Fruit fly (Drosophila melanogaster) whole organism, adult: ENCODE measurements around the gene Rab7.
A peak's percentile ranks its signal among the peaks of the same experiment; 100 is the strongest.

Experiments used
- CG11617 ChIP-seq: fragments of 200-800 bp; sonication (Bioruptor generic); optimal IDR thresholded peaks from 2 replicates; lab custom pipeline; 2017; ENCODE audit warnings: mild to moderate bottlenecking, missing biosample characterization, missing genetic modification reagents, missing genetic modification characterization
- CG12768 ChIP-seq: fragments of 200-800 bp; sonication (Bioruptor generic); optimal IDR thresholded peaks from 2 replicates; lab custom pipeline; 2017; ENCODE audit warnings: missing biosample characterization, missing genetic modification characterization, mild to moderate bottlenecking, moderate library complexity, missing genetic modification reagents
- CG14711 ChIP-seq: fragments of 200-800 bp; sonication (Bioruptor generic); optimal IDR thresholded peaks from 2 replicates; lab custom pipeline; 2018; ENCODE audit warnings: missing biosample characterization, mild to moderate bottlenecking, missing genetic modification characterization, moderate library complexity
- CG1620 ChIP-seq: fragments of 200-800 bp; sonication (Bioruptor generic); optimal IDR thresholded peaks from 2 replicates; lab custom pipeline; 2016; ENCODE audit warnings: missing biosample characterization, missing genetic modification characterization
- CG33017 ChIP-seq: fragments of 200-800 bp; sonication (Bioruptor generic); optimal IDR thresholded peaks from 2 replicates; lab custom pipeline; 2018; ENCODE audit warnings: missing biosample characterization, mild to moderate bottlenecking, missing genetic modification characterization, moderate library complexity
- CG5204 ChIP-seq: fragments of 200-800 bp; sonication (Bioruptor generic); optimal IDR thresholded peaks from 2 replicates; lab custom pipeline; 2016; ENCODE audit warnings: missing biosample characterization, missing genetic modification characterization
- CG7045 ChIP-seq: fragments of 200-800 bp; sonication (Bioruptor generic); optimal IDR thresholded peaks from 2 replicates; lab custom pipeline; 2017; ENCODE audit warnings: missing biosample characterization, mild to moderate bottlenecking, missing genetic modification characterization
- CG7101 ChIP-seq: fragments of 200-800 bp; sonication (Bioruptor generic); optimal IDR thresholded peaks from 2 replicates; lab custom pipeline; 2018; ENCODE audit warnings: missing biosample characterization, mild to moderate bottlenecking, missing genetic modification characterization, moderate library complexity
- Clk ChIP-seq: fragments of 200-800 bp; sonication (Bioruptor generic); optimal IDR thresholded peaks from 2 replicates; lab custom pipeline; 2017; ENCODE audit warnings: missing biosample characterization, missing genetic modification characterization
- Crg-1 ChIP-seq: fragments of 200-800 bp; sonication (Bioruptor generic); optimal IDR thresholded peaks from 2 replicates; lab custom pipeline; 2016; ENCODE audit warnings: missing biosample characterization, missing genetic modification characterization
- Hr96 ChIP-seq: fragments of 200-800 bp; sonication (Bioruptor generic); optimal IDR thresholded peaks from 2 replicates; lab custom pipeline; 2016; ENCODE audit warnings: missing biosample characterization, missing genetic modification characterization
- Mnt ChIP-seq: fragments of 200-800 bp; sonication (Bioruptor generic); optimal IDR thresholded peaks from 2 replicates; lab custom pipeline; 2016; ENCODE audit warnings: missing biosample characterization, mild to moderate bottlenecking, missing genetic modification characterization
- bab1 ChIP-seq: fragments of 200-800 bp; sonication (Bioruptor generic); optimal IDR thresholded peaks from 3 replicates; lab custom pipeline; 2019; ENCODE audit warnings: missing biosample characterization, mild to moderate bottlenecking, missing genetic modification characterization, moderate library complexity
- cic ChIP-seq: fragments of 200-800 bp; sonication (Bioruptor generic); optimal IDR thresholded peaks from 2 replicates; lab custom pipeline; 2017; ENCODE audit warnings: missing biosample characterization, mild to moderate bottlenecking, missing genetic modification characterization, moderate library complexity
- cnc ChIP-seq, 2 experiments: fragments of >200 bp; optimal IDR thresholded peaks; 2 replicates each; lab custom pipeline; 2017
- kay ChIP-seq: fragments of 200-800 bp; sonication (Bioruptor generic); peaks from one replicate; lab custom pipeline; 2016; ENCODE audit warnings: missing biosample characterization, missing genetic modification characterization, borderline replicate concordance
- ovo ChIP-seq: fragments of 200-800 bp; sonication (Bioruptor generic); optimal IDR thresholded peaks from 2 replicates; lab custom pipeline; 2016; ENCODE audit warnings: missing biosample characterization, missing genetic modification characterization
- pad ChIP-seq: fragments of 200-800 bp; sonication (Bioruptor generic); optimal IDR thresholded peaks from 3 replicates; lab custom pipeline; 2017; ENCODE audit warnings: missing biosample characterization, missing genetic modification characterization, mild to moderate bottlenecking, moderate library complexity, missing genetic modification reagents
- tj ChIP-seq: fragments of 200-800 bp; sonication (Bioruptor generic); optimal IDR thresholded peaks from 3 replicates; lab custom pipeline; 2017; ENCODE audit warnings: missing biosample characterization, mild to moderate bottlenecking, missing genetic modification characterization, moderate library complexity
- toe ChIP-seq: fragments of 200-800 bp; sonication (Bioruptor generic); optimal IDR thresholded peaks from 2 replicates; lab custom pipeline; 2016; ENCODE audit warnings: missing biosample characterization, missing genetic modification characterization

Rab7 gene

DNA sequence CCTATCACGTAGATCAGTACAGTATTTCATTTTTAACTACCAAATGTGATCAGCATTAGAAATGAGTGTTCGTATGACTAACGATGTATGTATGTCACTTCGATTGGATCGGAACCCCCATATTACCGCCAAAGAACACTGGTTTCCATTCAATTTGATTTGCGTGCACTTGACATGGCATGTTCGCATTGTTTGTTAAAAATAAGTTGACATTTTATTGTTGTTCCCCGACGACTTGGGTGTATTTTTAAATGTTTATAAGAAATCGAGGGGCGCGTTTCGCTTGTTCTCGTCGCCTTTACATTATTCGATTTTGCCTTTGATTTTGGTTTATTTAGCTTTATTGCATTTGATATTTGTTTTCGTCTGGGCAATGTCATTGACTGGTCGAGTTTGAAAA is 22.6 kb downstream of the Rab7 start:
- no peak for TF ChIP-seq ovo (GFP tag; lab: Kevin White, UChicago)
- no peak for TF ChIP-seq Clk (GFP tag; lab: Kevin White, UChicago)
- TF ChIP-seq tj (GFP tag; lab: Kevin White, UChicago) = no peak
- no peak for TF ChIP-seq Mnt (GFP tag; lab: Kevin White, UChicago)
- TF ChIP-seq CG1620 (GFP tag; lab: Kevin White, UChicago) = no peak
- TF ChIP-seq kay (GFP tag; lab: Kevin White, UChicago) = no peak
- no peak for TF ChIP-seq Hr96 (GFP tag; lab: Kevin White, UChicago)
- TF ChIP-seq CG11617 = no peak
- no peak for TF ChIP-seq CG7101 (tag; lab: Kevin White, UChicago)
- no peak for TF ChIP-seq bab1 (GFP tag; lab: Kevin White, UChicago)
- TF ChIP-seq cnc (optimal IDR thresholded peaks at IDR 0.05; lab: Kevin White, UChicago) = no peak
- TF ChIP-seq Crg-1 (GFP tag; lab: Kevin White, UChicago) = no peak
- TF ChIP-seq pad (GFP tag; lab: Kevin White, UChicago) = no peak
- TF ChIP-seq CG7045 (GFP tag; lab: Kevin White, UChicago) = no peak
- no peak for TF ChIP-seq toe
- no peak for TF ChIP-seq CG14711 (tag; lab: Kevin White, UChicago)
- no peak for TF ChIP-seq CG33017 (tag; lab: Kevin White, UChicago)

DNA sequence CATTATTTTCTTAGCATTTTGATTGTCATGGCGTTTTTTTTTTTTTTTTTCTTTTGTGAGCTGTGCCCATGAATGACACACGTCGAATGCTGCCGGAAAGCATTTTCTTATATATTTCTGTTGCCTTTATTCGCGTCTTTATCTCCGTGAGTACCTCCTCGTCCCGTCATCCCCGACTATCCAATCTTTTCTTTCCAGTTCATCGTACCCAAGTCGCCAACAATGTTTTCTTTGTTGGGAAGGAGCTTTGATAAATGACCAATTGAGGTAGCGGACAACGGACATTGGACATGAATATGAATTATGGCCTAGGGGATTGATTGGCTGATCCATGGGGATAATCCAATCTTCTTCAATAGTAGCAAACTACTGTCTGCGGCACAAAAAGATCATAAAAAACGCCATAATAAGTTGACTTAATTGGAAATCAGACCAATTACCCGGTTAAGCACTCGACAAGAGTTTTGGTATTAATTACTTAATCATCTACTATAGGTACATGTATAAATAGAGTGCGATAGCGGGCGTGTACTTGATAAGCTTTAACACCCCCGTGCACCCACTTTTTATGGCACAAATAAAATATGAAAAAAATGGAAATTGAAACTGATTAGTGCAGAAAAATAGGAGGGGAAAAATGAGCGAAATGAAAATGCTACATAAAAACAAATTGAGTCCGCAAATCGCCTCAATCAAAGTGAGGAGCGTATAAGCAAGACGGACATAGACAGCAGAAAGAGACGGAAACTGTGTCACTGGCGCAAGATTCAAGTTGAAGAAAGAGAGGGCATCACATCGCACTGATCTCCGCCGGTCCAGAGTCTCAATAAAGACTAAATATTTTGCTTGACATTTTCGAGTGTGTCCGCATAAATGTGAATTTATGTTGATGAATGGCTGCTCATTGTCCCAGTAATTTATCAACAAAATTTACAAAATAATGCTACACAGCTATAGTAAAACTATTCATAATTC is 23.4 kb downstream of the Rab7 start:
- TF ChIP-seq tj (GFP tag; lab: Kevin White, UChicago) (no peak), CG11617 (no peak), CG5204 (GFP tag; lab: Kevin White, UChicago) (no peak), Crg-1 (GFP tag; lab: Kevin White, UChicago) (no peak), CG7101 (tag; lab: Kevin White, UChicago) (no peak), CG12768 (peak; percentile 64), bab1 (GFP tag; lab: Kevin White, UChicago) (no peak), Clk (GFP tag; lab: Kevin White, UChicago) (no peak), CG7045 (GFP tag; lab: Kevin White, UChicago) (peak; percentile 33), CG14711 (tag; lab: Kevin White, UChicago) (peak; percentile 7), kay (GFP tag; lab: Kevin White, UChicago) (peak; percentile 77), pad (GFP tag; lab: Kevin White, UChicago) (peak; percentile 94), cic (GFP tag; lab: Kevin White, UChicago) (peak; percentile 44)

DNA sequence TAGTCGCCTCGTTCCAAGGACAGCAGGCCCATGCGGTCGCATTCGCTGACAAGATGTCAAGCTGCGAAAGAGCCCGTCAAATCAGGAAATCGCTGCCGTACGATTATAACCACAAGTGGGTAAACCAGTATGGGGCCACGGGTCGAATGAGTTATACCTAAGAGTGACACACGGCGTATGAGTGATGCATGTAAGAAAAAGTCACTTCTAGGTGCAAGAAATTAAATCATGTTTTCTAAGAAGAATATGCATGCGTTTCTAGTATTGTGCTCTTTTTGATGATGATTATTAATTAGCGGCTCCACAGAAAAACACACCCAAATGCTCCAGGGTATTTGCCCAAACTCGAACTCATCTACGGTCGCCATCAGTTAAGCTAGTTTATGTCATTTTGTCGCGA is 24.8 kb downstream of the Rab7 start:
- TF ChIP-seq cic (GFP tag; lab: Kevin White, UChicago) = no peak
- no peak for TF ChIP-seq CG7045 (GFP tag; lab: Kevin White, UChicago)
- TF ChIP-seq bab1 (GFP tag; lab: Kevin White, UChicago) = no peak
- no peak for TF ChIP-seq CG11617
- no peak for TF ChIP-seq CG7101 (tag; lab: Kevin White, UChicago)
- TF ChIP-seq kay (GFP tag; lab: Kevin White, UChicago) = no peak
- no peak for TF ChIP-seq CG1620 (GFP tag; lab: Kevin White, UChicago)
- no peak for TF ChIP-seq toe
- TF ChIP-seq CG33017 (tag; lab: Kevin White, UChicago) = no peak
- TF ChIP-seq Clk (GFP tag; lab: Kevin White, UChicago) = no peak
- TF ChIP-seq CG14711 (tag; lab: Kevin White, UChicago) = no peak
- TF ChIP-seq ovo (GFP tag; lab: Kevin White, UChicago) = no peak
- TF ChIP-seq pad (GFP tag; lab: Kevin White, UChicago) = no peak
- no peak for TF ChIP-seq Crg-1 (GFP tag; lab: Kevin White, UChicago)
- no peak for TF ChIP-seq Mnt (GFP tag; lab: Kevin White, UChicago)
- no peak for TF ChIP-seq Hr96 (GFP tag; lab: Kevin White, UChicago)
- TF ChIP-seq CG5204 (GFP tag; lab: Kevin White, UChicago) = no peak
- TF ChIP-seq CG12768 = no peak
- TF ChIP-seq tj (GFP tag; lab: Kevin White, UChicago) = no peak
- no peak for TF ChIP-seq cnc (optimal IDR thresholded peaks at IDR 0.05; lab: Kevin White, UChicago)

dm6 chr3R:24021895-24022294 is 29.1 kb downstream of the Rab7 start:
- TF ChIP-seq CG7101 (tag; lab: Kevin White, UChicago) = no peak
- TF ChIP-seq Clk (GFP tag; lab: Kevin White, UChicago) = no peak
- TF ChIP-seq CG7045 (GFP tag; lab: Kevin White, UChicago) = no peak
- no peak for TF ChIP-seq CG1620 (GFP tag; lab: Kevin White, UChicago)
- TF ChIP-seq kay (GFP tag; lab: Kevin White, UChicago) = no peak
- no peak for TF ChIP-seq CG11617
- TF ChIP-seq ovo (GFP tag; lab: Kevin White, UChicago) = no peak
- TF ChIP-seq CG12768 = no peak
- no peak for TF ChIP-seq CG33017 (tag; lab: Kevin White, UChicago)
- no peak for TF ChIP-seq cic (GFP tag; lab: Kevin White, UChicago)
- no peak for TF ChIP-seq CG14711 (tag; lab: Kevin White, UChicago)

- TF ChIP-seq kay (GFP tag; lab: Kevin White, UChicago) (no peak), bab1 (GFP tag; lab: Kevin White, UChicago) (no peak), Crg-1 (GFP tag; lab: Kevin White, UChicago) (no peak), Mnt (GFP tag; lab: Kevin White, UChicago) (no peak), tj (GFP tag; lab: Kevin White, UChicago) (no peak), pad (GFP tag; lab: Kevin White, UChicago) (no peak), Hr96 (GFP tag; lab: Kevin White, UChicago) (no peak), CG7045 (GFP tag; lab: Kevin White, UChicago) (no peak), ovo (GFP tag; lab: Kevin White, UChicago) (no peak), Clk (GFP tag; lab: Kevin White, UChicago) (no peak), toe (no peak), CG12768 (no peak), CG1620 (GFP tag; lab: Kevin White, UChicago) (no peak)
Observed at dm6 chr3R:24024123-24024522, 31.3 kb downstream of the Rab7 start.
